Fruit fly (Drosophila melanogaster) whole organism, embryonic: ENCODE results near the gene ph-p.

Source experiments
- ATbp ChIP-seq: fragments of 200-800 bp; sonication (Bioruptor generic); optimal IDR thresholded peaks from 2 replicates; lab custom pipeline; 2017; ENCODE audit warnings: missing biosample characterization, mild to moderate bottlenecking, missing genetic modification characterization, missing genetic modification reagents
- Adf1 ChIP-seq: fragments of 200-800 bp; sonication (Bioruptor generic); IDR thresholded peaks from 2 replicates; pipeline ENCODE4 v1.3.6; 2022; ENCODE audit warnings: missing biosample characterization, missing genetic modification characterization
- Bteb2 ChIP-seq: fragments of 200-800 bp; sonication (Bioruptor generic); optimal IDR thresholded peaks from 2 replicates; lab custom pipeline; 2016; ENCODE audit warnings: missing biosample characterization, missing genetic modification characterization
- CG1024 ChIP-seq: fragments of 200-800 bp; sonication (Bioruptor generic); IDR thresholded peaks from 2 replicates; pipeline ENCODE4 v1.3.6; 2022; ENCODE audit warnings: missing biosample characterization, missing genetic modification characterization
- CG10543 ChIP-seq: fragments of 200-800 bp; sonication (Bioruptor generic); optimal IDR thresholded peaks from 3 replicates; lab custom pipeline; 2017; ENCODE audit warnings: missing biosample characterization, mild to moderate bottlenecking, missing genetic modification characterization, moderate library complexity
- CG10654 ChIP-seq: fragments of 200-800 bp; sonication (Bioruptor generic); optimal IDR thresholded peaks from 2 replicates; lab custom pipeline; 2016; ENCODE audit warnings: missing biosample characterization, missing genetic modification characterization
- CG12104 ChIP-seq: fragments of 200-800 bp; sonication (Bioruptor generic); optimal IDR thresholded peaks from 3 replicates; lab custom pipeline; 2016; ENCODE audit warnings: missing biosample characterization, missing genetic modification characterization
- CG12744 ChIP-seq: fragments of 200-800 bp; sonication (Bioruptor generic); optimal IDR thresholded peaks from 2 replicates; lab custom pipeline; 2016; ENCODE audit warnings: missing biosample characterization, missing genetic modification characterization
- CG13624 ChIP-seq: fragments of 200-800 bp; sonication (Bioruptor generic); optimal IDR thresholded peaks from 2 replicates; lab custom pipeline; 2016; ENCODE audit warnings: missing biosample characterization, missing genetic modification characterization
- CG14014 ChIP-seq: fragments of 200-800 bp; sonication (Bioruptor generic); IDR thresholded peaks from 2 replicates; pipeline ENCODE4 v1.3.6; 2022; ENCODE audit warnings: missing biosample characterization, missing genetic modification characterization
- CG1529 ChIP-seq: fragments of 200-800 bp; sonication (Bioruptor generic); optimal IDR thresholded peaks from 3 replicates; lab custom pipeline; 2018; ENCODE audit warnings: missing biosample characterization, missing genetic modification characterization
- CG6254 ChIP-seq: fragments of 200-800 bp; sonication (Bioruptor generic); optimal IDR thresholded peaks from 3 replicates; lab custom pipeline; 2017; ENCODE audit warnings: mild to moderate bottlenecking, missing biosample characterization, missing genetic modification reagents, missing genetic modification characterization
- CG6813 ChIP-seq: fragments of 200-800 bp; sonication (Bioruptor generic); optimal IDR thresholded peaks from 2 replicates; lab custom pipeline; 2017; ENCODE audit warnings: missing biosample characterization, missing genetic modification characterization, mild to moderate bottlenecking, moderate library complexity, missing genetic modification reagents
- CG7271 ChIP-seq: fragments of 200-800 bp; sonication (Bioruptor generic); optimal IDR thresholded peaks from 2 replicates; lab custom pipeline; 2018; ENCODE audit warnings: missing biosample characterization, mild to moderate bottlenecking, missing genetic modification characterization, moderate library complexity
- CG7745 ChIP-seq: fragments of 200-800 bp; sonication (Bioruptor generic); optimal IDR thresholded peaks from 2 replicates; lab custom pipeline; 2018; ENCODE audit warnings: missing biosample characterization, mild to moderate bottlenecking, missing genetic modification characterization, moderate library complexity
- CG9727 ChIP-seq: fragments of 200-800 bp; sonication (Bioruptor generic); optimal IDR thresholded peaks from 3 replicates; lab custom pipeline; 2017; ENCODE audit warnings: missing biosample characterization, mild to moderate bottlenecking, missing genetic modification characterization
- CrebB ChIP-seq: fragments of 200-800 bp; sonication (Bioruptor generic); optimal IDR thresholded peaks from 3 replicates; lab custom pipeline; 2018; ENCODE audit warnings: missing biosample characterization, mild to moderate bottlenecking, missing genetic modification characterization
- Deaf1 ChIP-seq: fragments of 200-800 bp; optimal IDR thresholded peaks from 3 replicates; lab custom pipeline; 2019; ENCODE audit warnings: missing biosample characterization, mild to moderate bottlenecking, missing genetic modification characterization, moderate library complexity
- Dek ChIP-seq: fragments of 200-800 bp; sonication (Bioruptor generic); optimal IDR thresholded peaks from 3 replicates; lab custom pipeline; 2019; ENCODE audit warnings: missing biosample characterization, mild to moderate bottlenecking, missing genetic modification characterization, moderate library complexity
- Drgx ChIP-seq: fragments of 200-800 bp; sonication (Bioruptor generic); IDR thresholded peaks from 2 replicates; pipeline ENCODE4 v1.3.6; 2022; ENCODE audit warnings: missing biosample characterization, missing genetic modification characterization
- ERR ChIP-seq: fragments of 200-800 bp; sonication (Bioruptor generic); optimal IDR thresholded peaks from 2 replicates; lab custom pipeline; 2016; ENCODE audit warnings: missing biosample characterization, missing genetic modification characterization
- Fer1 ChIP-seq: fragments of 200-800 bp; sonication (Bioruptor generic); optimal IDR thresholded peaks from 2 replicates; lab custom pipeline; 2017; ENCODE audit warnings: missing biosample characterization, mild to moderate bottlenecking, missing genetic modification characterization
- GATAe ChIP-seq: fragments of 200-800 bp; sonication (Bioruptor generic); conservative IDR thresholded peaks from 2 replicates; pipeline ENCODE4 v1.3.6; 2022; ENCODE audit warnings: missing biosample characterization, missing genetic modification characterization
- Gug ChIP-seq: fragments of 200-800 bp; sonication (Bioruptor generic); IDR thresholded peaks from 4 replicates; pipeline ENCODE4 v1.3.6; 2022; ENCODE audit warnings: missing biosample characterization, missing genetic modification characterization
- Kr ChIP-seq: fragments of 200-800 bp; sonication (Bioruptor generic); optimal IDR thresholded peaks from 2 replicates; lab custom pipeline; 2017; ENCODE audit warnings: missing biosample characterization, mild to moderate bottlenecking, missing genetic modification characterization
- Mes4 ChIP-seq: fragments of 200-800 bp; sonication (Bioruptor generic); optimal IDR thresholded peaks from 2 replicates; lab custom pipeline; 2016; ENCODE audit warnings: missing biosample characterization, missing genetic modification characterization
- NC2α ChIP-seq: fragments of 200-800 bp; sonication (Bioruptor generic); optimal IDR thresholded peaks from 2 replicates; lab custom pipeline; 2016; ENCODE audit warnings: missing biosample characterization, missing genetic modification characterization
- Nf-YA ChIP-seq: fragments of 200-800 bp; sonication (Bioruptor generic); IDR thresholded peaks from 2 replicates; pipeline ENCODE4 v1.3.6; 2022; ENCODE audit warnings: missing biosample characterization, missing genetic modification characterization
- Pdp1 ChIP-seq, 2 experiments: fragments of 200-800 bp; sonication (Bioruptor generic); optimal IDR thresholded peaks; 3 replicates each; lab custom pipeline; 2016; ENCODE audit warnings: missing biosample characterization in 2 of 2, missing genetic modification characterization in 2 of 2, mild to moderate bottlenecking in 1 of 2, moderate library complexity in 1 of 2
- aop ChIP-seq: fragments of 200-800 bp; sonication (Bioruptor generic); IDR thresholded peaks from 2 replicates; pipeline ENCODE4 v1.3.6; 2022; ENCODE audit warnings: missing biosample characterization, missing genetic modification characterization
- ara ChIP-seq: fragments of 200-800 bp; sonication (Bioruptor generic); IDR thresholded peaks from 2 replicates; pipeline ENCODE4 v1.3.6; 2022; ENCODE audit warnings: missing biosample characterization, missing genetic modification characterization
- btn ChIP-seq: fragments of 200-800 bp; sonication (Bioruptor generic); optimal IDR thresholded peaks from 2 replicates; lab custom pipeline; 2016; ENCODE audit warnings: missing biosample characterization, missing genetic modification characterization
- cas ChIP-seq: fragments of 200-800 bp; sonication (Bioruptor generic); IDR thresholded peaks from 2 replicates; pipeline ENCODE4 v1.3.6; 2022; ENCODE audit warnings: missing biosample characterization, missing genetic modification characterization
- cato ChIP-seq: fragments of 200-800 bp; sonication (Bioruptor generic); optimal IDR thresholded peaks from 2 replicates; lab custom pipeline; 2016; ENCODE audit warnings: missing biosample characterization, missing genetic modification characterization, borderline replicate concordance
- fd96Cb ChIP-seq: fragments of 200-800 bp; sonication (Bioruptor generic); optimal IDR thresholded peaks from 2 replicates; lab custom pipeline; 2018; ENCODE audit warnings: missing biosample characterization, mild to moderate bottlenecking, missing genetic modification characterization, moderate library complexity
- gcm2 ChIP-seq: fragments of 200-800 bp; sonication (Bioruptor generic); optimal IDR thresholded peaks from 2 replicates; lab custom pipeline; 2016; ENCODE audit warnings: missing biosample characterization, missing genetic modification characterization
- gsb-n ChIP-seq: fragments of 200-800 bp; sonication (Bioruptor generic); optimal IDR thresholded peaks from 3 replicates; lab custom pipeline; 2018; ENCODE audit warnings: missing biosample characterization, mild to moderate bottlenecking, missing genetic modification characterization
- jigr1 ChIP-seq: fragments of 200-800 bp; sonication (Bioruptor generic); IDR thresholded peaks from 3 replicates; pipeline ENCODE4 v1.3.6; 2022; ENCODE audit warnings: missing biosample characterization, missing genetic modification characterization
- ken ChIP-seq: fragments of 200-800 bp; sonication (Bioruptor generic); IDR thresholded peaks from 3 replicates; pipeline ENCODE4 v1.3.6; 2022; ENCODE audit warnings: missing biosample characterization, missing genetic modification characterization
- mld ChIP-seq: fragments of 200-800 bp; sonication (Bioruptor generic); IDR thresholded peaks from 3 replicates; pipeline ENCODE4 v1.3.6; 2022; ENCODE audit warnings: missing biosample characterization, missing genetic modification characterization; ENCODE audit not compliant: partially characterized antibody
- pum ChIP-seq: fragments of 200-800 bp; sonication (Bioruptor generic); optimal IDR thresholded peaks from 2 replicates; lab custom pipeline; 2016; ENCODE audit warnings: missing biosample characterization, missing genetic modification characterization
- sens ChIP-seq: fragments of 200-800 bp; sonication (Bioruptor generic); peaks from one replicate; lab custom pipeline; 2016; ENCODE audit warnings: missing biosample characterization, missing genetic modification characterization
- slou ChIP-seq: fragments of 200-800 bp; sonication (Bioruptor generic); optimal IDR thresholded peaks from 3 replicates; lab custom pipeline; 2016; ENCODE audit warnings: missing biosample characterization, missing genetic modification characterization
- sug ChIP-seq: fragments of 200-800 bp; optimal IDR thresholded peaks from 2 replicates; lab custom pipeline; 2019; ENCODE audit warnings: missing biosample characterization, mild to moderate bottlenecking, missing genetic modification characterization, moderate library complexity
- tio ChIP-seq: fragments of 200-800 bp; sonication (Bioruptor generic); optimal IDR thresholded peaks from 2 replicates; lab custom pipeline; 2017; ENCODE audit warnings: missing biosample characterization, missing genetic modification characterization, inconsistent platforms
- vnd ChIP-seq: fragments of 200-800 bp; sonication (Bioruptor generic); IDR thresholded peaks from 3 replicates; pipeline ENCODE4 v1.3.6; 2022; ENCODE audit warnings: missing biosample characterization, missing genetic modification characterization; ENCODE audit not compliant: partially characterized antibody
- vvl ChIP-seq: fragments of 200-800 bp; sonication (Bioruptor generic); IDR thresholded peaks from 2 replicates; pipeline ENCODE4 v1.3.6; 2022; ENCODE audit warnings: missing biosample characterization, missing genetic modification characterization
- wdn ChIP-seq: fragments of 200-800 bp; sonication (Bioruptor generic); IDR thresholded peaks from 2 replicates; pipeline ENCODE4 v1.3.6; 2022; ENCODE audit warnings: missing biosample characterization, missing genetic modification characterization
- zfh1 ChIP-seq: fragments of 200-800 bp; sonication (Bioruptor generic); IDR thresholded peaks from 3 replicates; pipeline ENCODE4 v1.3.6; 2022; ENCODE audit warnings: missing biosample characterization, missing genetic modification characterization

The ph-p gene

dm6 chrX:2123013-2123964, 14.9 kb downstream of the ph-p start, which contains the start of gene ph-d (continued):
- peak; percentile 56 for TF ChIP-seq sug (tag; lab: Kevin White, UChicago)
- TF ChIP-seq ken: 0 out of 3 replicates have a peak, but pooled peaks have one; percentile 7
- TF ChIP-seq NC2α (GFP tag; lab: Kevin White, UChicago): no peak
- peak; percentile 48 for TF ChIP-seq Fer1 (GFP tag; lab: Kevin White, UChicago)
- no peak for TF ChIP-seq CG7745 (tag; lab: Kevin White, UChicago)
- TF ChIP-seq Dek (tag; lab: Kevin White, UChicago): peak; percentile 29
- no peak for TF ChIP-seq gcm2 (GFP tag; lab: Kevin White, UChicago)
- no peak for TF ChIP-seq CG12104 (GFP tag; lab: Kevin White, UChicago)
- TF ChIP-seq Kr (GFP tag; lab: Kevin White, UChicago): no peak
- TF ChIP-seq CG13624 (GFP tag; lab: Kevin White, UChicago): no peak
- TF ChIP-seq zfh1: no peak
- peak; percentile 45 for TF ChIP-seq CG1529
- peak; percentile 13 for TF ChIP-seq CG6813 (GFP tag; lab: Kevin White, UChicago)
- TF ChIP-seq aop: peak; percentile 69; the same call in 1 of the 2 replicates
- peak; percentile 17 for TF ChIP-seq gsb-n (tag; lab: Kevin White, UChicago)
- peak in 1 of 2 experiments; percentile 27 for TF ChIP-seq Pdp1 (GFP tag; optimal IDR thresholded peaks at IDR 0.05; lab: Kevin White, UChicago)
- no peak for TF ChIP-seq CG14014 (GFP tag; lab: Robert Waterston, UW)
- TF ChIP-seq Gug: no peak
- TF ChIP-seq ERR: no peak
- no peak for TF ChIP-seq CG1024 (GFP tag; lab: Robert Waterston, UW)
- TF ChIP-seq btn (GFP tag; lab: Kevin White, UChicago): no peak
- TF ChIP-seq CG12744 (GFP tag; lab: Kevin White, UChicago): no peak
- peak; percentile 84 for TF ChIP-seq Deaf1 (tag; lab: Kevin White, UChicago)
- no peak for TF ChIP-seq CG6254
- no peak for TF ChIP-seq Nf-YA (GFP tag; lab: Robert Waterston, UW)
- TF ChIP-seq CG10543 (GFP tag; lab: Kevin White, UChicago): peak; percentile 89
- TF ChIP-seq vvl (GFP tag; lab: Robert Waterston, UW): peak; percentile 70
- peak; percentile 71 for TF ChIP-seq Adf1
- no peak for TF ChIP-seq CG7271 (tag; lab: Kevin White, UChicago)
- no peak for TF ChIP-seq Bteb2 (GFP tag; lab: Kevin White, UChicago)
- 0 out of 2 replicates have a peak, but pooled peaks have one; percentile 11 for TF ChIP-seq cas (GFP tag; lab: Robert Waterston, UW)
- no peak for TF ChIP-seq CrebB (tag; lab: Kevin White, UChicago)
- TF ChIP-seq ATbp: peak; percentile 48
- no peak for TF ChIP-seq jigr1 (GFP tag; lab: Robert Waterston, UW)
- no peak for TF ChIP-seq slou
- peak; percentile 50 for TF ChIP-seq fd96Cb (tag; lab: Kevin White, UChicago)
- peak; percentile 41 for TF ChIP-seq Mes4 (GFP tag; lab: Kevin White, UChicago)
- no peak for TF ChIP-seq ara
- peak; percentile 57 for TF ChIP-seq GATAe (GFP tag; lab: Robert Waterston, UW)
- TF ChIP-seq pum (GFP tag; lab: Kevin White, UChicago): no peak
- TF ChIP-seq CG10654 (GFP tag; lab: Kevin White, UChicago): no peak
- TF ChIP-seq wdn (GFP tag; lab: Robert Waterston, UW): 0 out of 2 replicates have a peak, but pooled peaks have one; percentile 5
- no peak; the same call in 2 of the 3 replicates for TF ChIP-seq mld (GFP tag; lab: Robert Waterston, UW)
- TF ChIP-seq vnd: no peak
- no peak for TF ChIP-seq cato
- TF ChIP-seq CG9727 (GFP tag; lab: Kevin White, UChicago): peak; percentile 51
- TF ChIP-seq Drgx (GFP tag; lab: Robert Waterston, UW): peak; percentile 91
- TF ChIP-seq tio: peak; percentile 30
- TF ChIP-seq sens: peak; percentile 92
